Worm (Caenorhabditis elegans) whole organism, midembryonic: ENCODE measurements around the gene irk-2.

Experiments used
- T22C8.4 ChIP-seq: fragments of 200-800 bp; sonication (Bioruptor generic); IDR thresholded peaks from 2 replicates; pipeline ENCODE4 v1.3.6; 2022; ENCODE audit warnings: missing genetic modification characterization, missing compliant biosample characterization
- cog-1 ChIP-seq: sonication (generic microtip); optimal IDR thresholded peaks from 2 replicates; lab custom pipeline; 2016; ENCODE audit warnings: missing genetic modification characterization, missing compliant biosample characterization
- flt-1 ChIP-seq: fragments of 200-800 bp; sonication (Bioruptor generic); IDR thresholded peaks from 2 replicates; pipeline ENCODE4 v1.3.6; 2022; ENCODE audit warnings: missing genetic modification characterization, missing compliant biosample characterization
- med-1 ChIP-seq: sonication (generic microtip); optimal IDR thresholded peaks from 2 replicates; lab custom pipeline; 2017; ENCODE audit warnings: missing genetic modification characterization, mild to moderate bottlenecking, missing compliant biosample characterization, antibody characterized with exemption, missing genetic modification reagents; ENCODE audit not compliant: insufficient read depth
- ref-1 ChIP-seq: fragments of 200-800 bp; sonication (Bioruptor generic); conservative IDR thresholded peaks from 2 replicates; pipeline ENCODE4 v1.3.6; 2022; ENCODE audit warnings: missing genetic modification reagents, missing genetic modification characterization, missing compliant biosample characterization
- tab-1 ChIP-seq: fragments of 200-800 bp; sonication (Bioruptor generic); IDR thresholded peaks from 2 replicates; pipeline ENCODE4 v1.3.6; 2022; ENCODE audit warnings: missing genetic modification characterization, missing compliant biosample characterization
- ztf-23 ChIP-seq: fragments of 200-800 bp; sonication (Bioruptor generic); IDR thresholded peaks from 2 replicates; pipeline ENCODE4 v1.3.6; 2022; ENCODE audit warnings: missing genetic modification reagents, missing genetic modification characterization, missing compliant biosample characterization
- ztf-29 ChIP-seq: fragments of 200-800 bp; sonication (Bioruptor generic); IDR thresholded peaks from 2 replicates; pipeline ENCODE4 v1.3.6; 2022; ENCODE audit warnings: missing genetic modification reagents, missing genetic modification characterization, missing compliant biosample characterization

- TF ChIP-seq T22C8.4 (GFP tag; lab: Robert Waterston, UW) (no peak), tab-1 (GFP tag; lab: Robert Waterston, UW) (no peak), ztf-23 (GFP tag; lab: Robert Waterston, UW) (no peak), med-1 (GFP tag; lab: Kevin White, UChicago) (no peak), flt-1 (GFP tag; lab: Robert Waterston, UW) (no peak), ref-1 (GFP tag; lab: Robert Waterston, UW) (no peak), cog-1 (tag; lab: Kevin White, UChicago) (no peak), ztf-29 (GFP tag; lab: Robert Waterston, UW) (no peak)
Measured at ce11 chrX:729062-729461, 14.8 kb upstream of the irk-2 start.
